Fruit fly (Drosophila melanogaster): Measurements from ENCODE around the gene Thor.

Thor gene

DNA sequence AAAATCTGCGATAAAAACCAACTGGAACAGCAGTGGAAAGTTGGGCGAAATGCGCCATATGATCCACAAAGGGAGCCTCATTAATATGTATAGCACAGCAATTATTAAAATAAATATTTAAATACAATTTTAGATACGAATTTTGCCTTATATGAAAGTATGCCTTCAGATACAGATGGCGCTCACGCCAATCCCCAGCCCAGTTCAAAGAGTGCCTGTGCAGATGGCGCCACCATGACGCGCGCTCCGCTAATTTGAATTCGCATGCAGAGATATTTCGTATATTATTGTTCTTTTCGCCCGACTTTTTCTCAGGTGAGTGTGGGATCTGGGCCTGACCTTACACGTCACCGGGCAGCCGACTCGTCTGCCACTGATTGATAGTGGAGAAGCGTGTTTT lies 6.0 kb upstream of the Thor start, which contains the start of gene Pgant4 (continued):
- TF ChIP-seq Atf3 (GFP tag; optimal IDR thresholded peaks at IDR 0.05) (peak; percentile 15), Taf1 (GFP tag; IDR thresholded peaks at IDR 0.05) (peak; percentile 48; the same call in 1 of the 2 replicates), CG10654 (GFP tag; optimal IDR thresholded peaks at IDR 0.05) (peak; percentile 28), tgo (GFP tag; IDR thresholded peaks at IDR 0.05) (peak; percentile 65; the same call in 2 of the 3 replicates), CG10366 (GFP tag; IDR thresholded peaks at IDR 0.05) (peak; percentile 61), CG13624 (GFP tag; optimal IDR thresholded peaks at IDR 0.05) (peak; percentile 33), pita (GFP tag; optimal IDR thresholded peaks at IDR 0.05) (peak; percentile 9), CG1602 (GFP tag; optimal IDR thresholded peaks at IDR 0.05) (peak; percentile 13), Med (GFP tag) (peak; percentile 83), lilli (GFP tag; optimal IDR thresholded peaks at IDR 0.05) (peak; percentile 46), CG6254 (GFP tag; optimal IDR thresholded peaks at IDR 0.05) (no peak), disco-r (GFP tag; optimal IDR thresholded peaks at IDR 0.05) (no peak), CG12942 (GFP tag; optimal IDR thresholded peaks at IDR 0.05) (peak; percentile 2), CG17361 (GFP tag; IDR thresholded peaks at IDR 0.05) (peak; percentile 57; the same call in 1 of the 3 replicates), shn (GFP tag; optimal IDR thresholded peaks at IDR 0.05) (no peak), Max (GFP tag; optimal IDR thresholded peaks at IDR 0.05) (no peak), sr (GFP tag; IDR thresholded peaks at IDR 0.05) (peak; percentile 36; the same call in 1 of the 3 replicates), Gsc (GFP tag; IDR thresholded peaks at IDR 0.05) (no peak; the same call in 1 of the 2 replicates), E2f2 (GFP tag; IDR thresholded peaks at IDR 0.05) (peak; percentile 99), Antp (GFP tag; optimal IDR thresholded peaks at IDR 0.05) (peak; percentile 60), CG4617 (GFP tag; optimal IDR thresholded peaks at IDR 0.05; ENCODE audit: borderline replicate concordance) (peak; percentile 28), CG2712 (tag; optimal IDR thresholded peaks at IDR 0.05) (peak; percentile 51), Ets65A (GFP tag) (peak; percentile 41), Hsf (GFP tag; optimal IDR thresholded peaks at IDR 0.05) (peak; percentile 67), p53 (GFP tag; optimal IDR thresholded peaks at IDR 0.05) (no peak), CG11696 (GFP tag; IDR thresholded peaks at IDR 0.05) (no peak), amos (GFP tag; IDR thresholded peaks at IDR 0.05; ENCODE audit: partially characterized antibody) (peak; percentile 28; the same call in 1 of the 2 replicates), so (GFP tag; IDR thresholded peaks at IDR 0.05) (0 out of 3 replicates have a peak, but pooled peaks have one; percentile 16), Fer1 (GFP tag; optimal IDR thresholded peaks at IDR 0.05) (peak; percentile 39), BtbVII (GFP tag; optimal IDR thresholded peaks at IDR 0.05) (no peak), CG13123 (GFP tag; optimal IDR thresholded peaks at IDR 0.05) (peak; percentile 7), dm (GFP tag; optimal IDR thresholded peaks at IDR 0.05) (no peak), CG34422 (GFP tag; IDR thresholded peaks at IDR 0.05) (peak; percentile 76), chn (GFP tag; optimal IDR thresholded peaks at IDR 0.05) (peak; percentile 22), bbx (GFP tag; IDR thresholded peaks at IDR 0.05; ENCODE audit: partially characterized antibody) (no peak), YL-1 (GFP tag; optimal IDR thresholded peaks at IDR 0.05) (no peak), Pdp1 (GFP tag; optimal IDR thresholded peaks at IDR 0.05) (peak; percentile 10 to 58), CG1024 (GFP tag; IDR thresholded peaks at IDR 0.05) (peak; percentile 65; the same call in 1 of the 2 replicates), stwl (tag; optimal IDR thresholded peaks at IDR 0.05) (peak; percentile 41), Drgx (GFP tag; IDR thresholded peaks at IDR 0.05) (no peak), HmgZ (tag; optimal IDR thresholded peaks at IDR 0.05) (peak; percentile 53), B-H2 (GFP tag; optimal IDR thresholded peaks at IDR 0.05) (peak; percentile 43), Mad (GFP tag; optimal IDR thresholded peaks at IDR 0.05) (peak; percentile 2), CrebB (tag; optimal IDR thresholded peaks at IDR 0.05) (no peak), Dref (GFP tag; IDR thresholded peaks at IDR 0.05) (peak; percentile 36; the same call in 1 of the 2 replicates), pan (optimal IDR thresholded peaks at IDR 0.05) (no peak), pan (GFP tag; optimal IDR thresholded peaks at IDR 0.05 in 1 of 2, IDR thresholded peaks at IDR 0.05 in 1 of 2) (peak in 1 of 2 experiments; percentile 76), CG15479 (GFP tag; optimal IDR thresholded peaks at IDR 0.05) (no peak), vfl (GFP tag; optimal IDR thresholded peaks at IDR 0.05) (no peak), exex (tag; optimal IDR thresholded peaks at IDR 0.05) (no peak), CG7372 (GFP tag; IDR thresholded peaks at IDR 0.05) (peak; percentile 55; the same call in 1 of the 2 replicates), CG12155 (GFP tag; optimal IDR thresholded peaks at IDR 0.05) (peak; percentile 41)
